Fruit fly (Drosophila melanogaster): ENCODE data around the gene Uba4.

Uba4 gene

DNA sequence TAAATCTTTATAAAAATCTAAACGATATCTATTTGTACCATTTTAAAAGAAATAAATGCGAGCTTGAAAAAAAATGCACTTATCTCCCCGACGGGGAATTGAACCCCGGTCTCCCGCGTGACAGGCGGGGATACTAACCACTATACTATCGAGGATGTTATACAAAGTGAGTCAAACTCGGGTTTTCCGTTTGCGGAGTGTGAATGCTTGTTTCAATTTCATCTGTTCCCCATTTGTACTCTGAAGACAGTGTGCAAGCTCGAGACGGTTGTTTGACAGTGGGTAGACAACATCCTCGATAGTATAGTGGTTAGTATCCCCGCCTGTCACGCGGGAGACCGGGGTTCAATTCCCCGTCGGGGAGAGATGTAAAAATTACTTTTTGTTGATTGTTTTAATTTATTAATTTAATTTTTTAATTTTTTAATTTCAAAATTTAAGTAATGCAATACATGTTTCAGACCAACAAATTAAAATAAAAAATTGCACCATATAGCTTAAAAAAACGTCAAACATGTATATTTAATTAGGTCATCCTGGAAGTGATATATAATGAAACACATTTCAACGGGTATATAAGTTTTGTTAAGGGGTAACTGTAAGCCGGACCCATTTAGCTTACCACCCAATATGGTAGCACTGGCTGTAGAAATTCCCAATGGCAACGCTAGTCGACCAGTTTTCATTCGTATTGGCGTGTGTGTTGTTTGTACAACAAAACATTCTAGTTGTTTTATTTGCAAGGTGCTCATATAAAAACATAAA lies 24.4 kb downstream of the Uba4 start, which contains the start of gene Sema1a (continued):
- TF ChIP-seq pdm3 (GFP tag; optimal IDR thresholded peaks at IDR 0.05) (peak; percentile 39), net (GFP tag; optimal IDR thresholded peaks at IDR 0.05) (peak; percentile 63), lz (GFP tag; optimal IDR thresholded peaks at IDR 0.05) (peak; percentile 42), CG6163 (GFP tag; IDR thresholded peaks at IDR 0.05) (peak; percentile 72), Hr38 (GFP tag; optimal IDR thresholded peaks at IDR 0.05) (no peak), CG11762 (GFP tag; optimal IDR thresholded peaks at IDR 0.05; ENCODE audit: insufficient read depth) (no peak), CG34406 (GFP tag; optimal IDR thresholded peaks at IDR 0.05) (peak; percentile 60), Ets96B (tag; optimal IDR thresholded peaks at IDR 0.05) (peak; percentile 32), eg (GFP tag; IDR thresholded peaks at IDR 0.05) (peak; percentile 82), CG3032 (tag; optimal IDR thresholded peaks at IDR 0.05) (peak; percentile 21), salr (GFP tag; optimal IDR thresholded peaks at IDR 0.05) (peak in 1 of 2 experiments; percentile 12), Gug (GFP tag; IDR thresholded peaks at IDR 0.05) (peak; percentile 51), fd85E (GFP tag; optimal IDR thresholded peaks at IDR 0.05) (no peak), CG8632 (GFP tag; optimal IDR thresholded peaks at IDR 0.05) (peak; percentile 68), dsx (GFP tag; optimal IDR thresholded peaks at IDR 0.05; ENCODE audit: poor library complexity, severe bottlenecking) (peak; percentile 0), CG31627 (GFP tag; optimal IDR thresholded peaks at IDR 0.05) (peak; percentile 82), CG8119 (GFP tag; IDR thresholded peaks at IDR 0.05) (peak; percentile 71; the same call in 2 of the 3 replicates), CG16779 (tag; optimal IDR thresholded peaks at IDR 0.05) (peak; percentile 74), Ets21C (GFP tag; optimal IDR thresholded peaks at IDR 0.05) (peak; percentile 32), CG11294 (GFP tag; IDR thresholded peaks at IDR 0.05) (no peak; the same call in 1 of the 2 replicates), CG7368 (GFP tag; optimal IDR thresholded peaks at IDR 0.05) (peak; percentile 18), Eip75B (GFP tag; optimal IDR thresholded peaks at IDR 0.05) (peak; percentile 79), esn (GFP tag; optimal IDR thresholded peaks at IDR 0.05) (peak; percentile 58), Lpt (GFP tag; optimal IDR thresholded peaks at IDR 0.05) (peak; percentile 55), Hr39 (GFP tag; optimal IDR thresholded peaks at IDR 0.05) (peak; percentile 43), CG32006 (GFP tag; optimal IDR thresholded peaks at IDR 0.05) (peak; percentile 81), ss (GFP tag; optimal IDR thresholded peaks at IDR 0.05) (peak in 1 of 2 experiments; percentile 39), fkh (GFP tag; optimal IDR thresholded peaks at IDR 0.05) (peak; percentile 72), CG10669 (GFP tag; optimal IDR thresholded peaks at IDR 0.05) (no peak), Smox (GFP tag; optimal IDR thresholded peaks at IDR 0.05) (peak; percentile 57), CG6792 (GFP tag; optimal IDR thresholded peaks at IDR 0.05) (peak; percentile 66)

dm6 chr2L:8542234-8542572 lies 25.0 kb downstream of the Uba4 start:
- TF ChIP-seq CG34406 (GFP tag; optimal IDR thresholded peaks at IDR 0.05) (no peak), Hr39 (GFP tag; optimal IDR thresholded peaks at IDR 0.05) (no peak), CG6276 (GFP tag; optimal IDR thresholded peaks at IDR 0.05) (no peak)

DNA sequence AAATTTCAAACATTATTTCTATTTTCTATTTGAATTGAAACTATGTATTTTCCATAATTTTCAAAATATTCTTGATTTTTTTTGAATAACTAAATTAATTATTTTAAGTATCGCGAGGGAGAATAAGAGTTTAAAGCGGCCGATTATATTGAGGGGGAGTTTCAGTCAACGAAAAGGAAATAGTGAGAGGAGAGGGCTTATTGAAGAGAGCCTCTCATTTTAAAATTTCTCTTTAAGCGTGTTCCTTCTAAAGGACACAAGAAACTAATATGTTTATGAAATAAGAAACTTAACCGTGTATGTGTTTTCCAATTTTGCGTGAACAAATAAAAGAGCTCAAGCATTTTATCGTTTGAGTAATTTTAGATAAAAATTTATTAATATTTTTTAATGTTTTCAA lies 25.4 kb downstream of the Uba4 start:
- TF ChIP-seq Gug (GFP tag; IDR thresholded peaks at IDR 0.05) = no peak
- no peak for TF ChIP-seq cyc (GFP tag; optimal IDR thresholded peaks at IDR 0.05)
- TF ChIP-seq Eip93F (GFP tag; optimal IDR thresholded peaks at IDR 0.05) = no peak
- TF ChIP-seq topi (GFP tag; optimal IDR thresholded peaks at IDR 0.05) = no peak
- no peak for TF ChIP-seq Met (GFP tag; optimal IDR thresholded peaks at IDR 0.05)
- no peak for TF ChIP-seq Hr38 (GFP tag; optimal IDR thresholded peaks at IDR 0.05)
- no peak for TF ChIP-seq pdm3 (GFP tag; optimal IDR thresholded peaks at IDR 0.05)
- no peak for TF ChIP-seq ss (GFP tag; optimal IDR thresholded peaks at IDR 0.05)
- no peak for TF ChIP-seq Hr39 (GFP tag; optimal IDR thresholded peaks at IDR 0.05)
- no peak for TF ChIP-seq CG6163 (GFP tag; IDR thresholded peaks at IDR 0.05)
- TF ChIP-seq Hr4 (GFP tag; optimal IDR thresholded peaks at IDR 0.05) = no peak
- TF ChIP-seq fd85E (GFP tag; optimal IDR thresholded peaks at IDR 0.05) = no peak
- TF ChIP-seq eg (GFP tag; IDR thresholded peaks at IDR 0.05) = no peak
- no peak for TF ChIP-seq CG31627 (GFP tag; optimal IDR thresholded peaks at IDR 0.05)
- TF ChIP-seq achi (GFP tag; optimal IDR thresholded peaks at IDR 0.05) = no peak
- TF ChIP-seq CG8632 (GFP tag; optimal IDR thresholded peaks at IDR 0.05) = no peak
